Worm (Caenorhabditis elegans) whole organism, L4 larva: Measurements from ENCODE around the gene prp-19.

Experiments used
- D1046.2 ChIP-seq: fragments of 200-800 bp; sonication (Bioruptor generic); IDR thresholded peaks from 2 replicates; pipeline ENCODE4 v1.3.6; 2022; ENCODE audit warnings: missing genetic modification characterization, missing compliant biosample characterization
- R02D3.7 ChIP-seq: fragments of 150-350 bp; sonication (generic microtip); optimal IDR thresholded peaks from 3 replicates; lab custom pipeline; 2014; ENCODE audit warnings: missing biosample characterization, missing genetic modification characterization
- ama-1 ChIP-seq: fragments of 150-350 bp; optimal IDR thresholded peaks from 2 replicates; lab custom pipeline; 2014; ENCODE audit warnings: inconsistent platforms, mixed read lengths
- ceh-44 ChIP-seq: fragments of 200-800 bp; sonication (Bioruptor generic); IDR thresholded peaks from 2 replicates; pipeline ENCODE4 v1.3.6; 2022; ENCODE audit warnings: missing genetic modification reagents, missing genetic modification characterization, missing compliant biosample characterization
- dpl-1 ChIP-seq: fragments of 150-350 bp; optimal IDR thresholded peaks from 2 replicates; lab custom pipeline; 2014; ENCODE audit warnings: missing biosample characterization, missing genetic modification reagents, missing genetic modification characterization
- fkh-10 ChIP-seq: fragments of 150-350 bp; optimal IDR thresholded peaks from 2 replicates; lab custom pipeline; 2014; ENCODE audit warnings: missing biosample characterization, missing genetic modification reagents, missing genetic modification characterization
- hlh-30 ChIP-seq: sonication (generic microtip); optimal IDR thresholded peaks from 2 replicates; lab custom pipeline; 2017; ENCODE audit warnings: antibody characterized with exemption, mild to moderate bottlenecking, missing genetic modification characterization, missing compliant biosample characterization; ENCODE audit not compliant: insufficient read depth
- mdl-1 ChIP-seq, 2 experiments: fragments of 150-350 bp in 1 of 2; sonication (generic microtip) in 1 of 2; optimal IDR thresholded peaks; 2 replicates each; lab custom pipeline; 2014 to 2017; ENCODE audit warnings: missing biosample characterization in 2 of 2, missing genetic modification characterization in 2 of 2
- pqm-1 ChIP-seq: sonication (generic microtip); optimal IDR thresholded peaks from 2 replicates; lab custom pipeline; 2017; ENCODE audit warnings: missing biosample characterization, missing genetic modification characterization
- saeg-2 ChIP-seq: fragments of 200-800 bp; sonication (Bioruptor generic); IDR thresholded peaks from 2 replicates; pipeline ENCODE4 v1.3.6; 2022; ENCODE audit warnings: missing genetic modification reagents, missing genetic modification characterization, missing compliant biosample characterization
- zfp-2 ChIP-seq: sonication (generic microtip); optimal IDR thresholded peaks from 2 replicates; lab custom pipeline; 2016; ENCODE audit warnings: mild to moderate bottlenecking, missing genetic modification characterization, missing compliant biosample characterization
- ztf-11 ChIP-seq: fragments of 150-350 bp; optimal IDR thresholded peaks from 2 replicates; lab custom pipeline; 2014; ENCODE audit warnings: missing biosample characterization, missing genetic modification characterization

- TF ChIP-seq D1046.2 (no peak), ceh-44 (GFP tag; lab: Robert Waterston, UW) (no peak), fkh-10 (GFP tag; lab: Kevin White, UChicago) (no peak), ama-1 (lab: Kevin White, UChicago) (no peak), dpl-1 (GFP tag; lab: Kevin White, UChicago) (no peak), zfp-2 (tag; lab: Kevin White, UChicago) (no peak), hlh-30 (no peak), ztf-11 (tag; lab: Kevin White, UChicago) (no peak), mdl-1 (tag; optimal IDR thresholded peaks at IDR 0.05; lab: Kevin White, UChicago) (no peak), pqm-1 (tag; lab: Kevin White, UChicago) (no peak), R02D3.7 (tag; lab: Kevin White, UChicago) (no peak), saeg-2 (GFP tag; lab: Robert Waterston, UW) (no peak)
These were observed 29.9 kb downstream of the prp-19 start for ce11 chrIII:5141935-5142334.
